Fruit fly (Drosophila melanogaster) whole organism, adult: ENCODE data around the gene CG4586.

Experiments
- CG33017 ChIP-seq: fragments of 200-800 bp; sonication (Bioruptor generic); optimal IDR thresholded peaks from 2 replicates; lab custom pipeline; 2018; ENCODE audit warnings: missing biosample characterization, mild to moderate bottlenecking, missing genetic modification characterization, moderate library complexity
- Clk ChIP-seq: fragments of 200-800 bp; sonication (Bioruptor generic); optimal IDR thresholded peaks from 2 replicates; lab custom pipeline; 2017; ENCODE audit warnings: missing biosample characterization, missing genetic modification characterization
- Mnt ChIP-seq: fragments of 200-800 bp; sonication (Bioruptor generic); optimal IDR thresholded peaks from 2 replicates; lab custom pipeline; 2016; ENCODE audit warnings: missing biosample characterization, mild to moderate bottlenecking, missing genetic modification characterization
- cnc ChIP-seq, 2 experiments: fragments of >200 bp; optimal IDR thresholded peaks; 2 replicates each; lab custom pipeline; 2017
- kay ChIP-seq: fragments of 200-800 bp; sonication (Bioruptor generic); peaks from one replicate; lab custom pipeline; 2016; ENCODE audit warnings: missing biosample characterization, missing genetic modification characterization, borderline replicate concordance
- pad ChIP-seq: fragments of 200-800 bp; sonication (Bioruptor generic); optimal IDR thresholded peaks from 3 replicates; lab custom pipeline; 2017; ENCODE audit warnings: missing biosample characterization, missing genetic modification characterization, mild to moderate bottlenecking, moderate library complexity, missing genetic modification reagents

- TF ChIP-seq kay (GFP tag; lab: Kevin White, UChicago) (no peak), Mnt (no peak), CG33017 (no peak), cnc (optimal IDR thresholded peaks at IDR 0.05; lab: Kevin White, UChicago) (no peak), Clk (no peak), pad (GFP tag; lab: Kevin White, UChicago) (no peak)
Measured at dm6 chrX:7000444-7001134, 30.9 kb downstream of the CG4586 start.
